Worm (Caenorhabditis elegans): Measurements from ENCODE around the gene nhr-185.

DNA sequence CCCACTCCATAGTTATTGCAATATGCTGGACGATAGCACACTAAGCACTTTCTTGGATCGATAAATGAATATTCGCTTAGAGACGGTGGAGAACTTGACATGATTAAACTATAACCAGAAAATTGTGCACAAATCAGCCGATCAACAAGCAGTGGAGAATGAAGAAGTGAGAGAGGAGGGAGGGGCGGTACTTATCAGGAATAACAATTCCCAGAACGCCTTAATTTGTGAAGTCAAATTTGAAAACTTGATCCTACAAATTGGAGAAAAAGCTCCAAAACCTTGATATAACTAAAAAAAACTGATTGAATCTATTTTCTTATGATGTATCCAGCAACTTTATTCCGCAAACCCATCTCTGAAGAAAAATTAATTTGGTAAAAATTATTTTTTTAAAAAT is 31.1 kb upstream of the nhr-185 start, which contains the start of gene nhr-159:
- TF ChIP-seq pha-4 (tag; optimal IDR thresholded peaks at IDR 0.05): no peak
- no peak for TF ChIP-seq egl-18 (GFP tag; IDR thresholded peaks at IDR 0.05)
- no peak for TF ChIP-seq ama-1 (optimal IDR thresholded peaks at IDR 0.05)
- TF ChIP-seq ama-1 (GFP tag; optimal IDR thresholded peaks at IDR 0.05): no peak
- TF ChIP-seq T26A5.8 (tag; optimal IDR thresholded peaks at IDR 0.05): no peak
- no peak for TF ChIP-seq nhr-120 (GFP tag; IDR thresholded peaks at IDR 0.05)
- TF ChIP-seq lin-35 (GFP tag; optimal IDR thresholded peaks at IDR 0.05): no peak
- TF ChIP-seq unc-62 (GFP tag; optimal IDR thresholded peaks at IDR 0.05): no peak
- TF ChIP-seq pbrm-1 (GFP tag; IDR thresholded peaks at IDR 0.05): no peak
- TF ChIP-seq mes-4 (tag; optimal IDR thresholded peaks at IDR 0.05): no peak
- no peak for TF ChIP-seq ceh-40 (GFP tag; IDR thresholded peaks at IDR 0.05)
- no peak for TF ChIP-seq ztf-25 (GFP tag; IDR thresholded peaks at IDR 0.05)
